Fruit fly (Drosophila melanogaster) whole organism, embryonic: Measurements from ENCODE around the gene pix.

ENCODE experiments used
- Bdp1 ChIP-seq: fragments of 200-800 bp; sonication (Bioruptor generic); optimal IDR thresholded peaks from 3 replicates; lab custom pipeline; 2016; ENCODE audit warnings: missing biosample characterization, missing genetic modification characterization
- Blimp-1 ChIP-seq: fragments of 200-800 bp; sonication (Bioruptor generic); optimal IDR thresholded peaks from 3 replicates; lab custom pipeline; 2018; ENCODE audit warnings: missing biosample characterization, missing genetic modification characterization, mild to moderate bottlenecking, moderate library complexity, missing genetic modification reagents
- CG10209 ChIP-seq: fragments of 200-800 bp; sonication (Bioruptor generic); optimal IDR thresholded peaks from 3 replicates; lab custom pipeline; 2017; ENCODE audit warnings: missing biosample characterization, mild to moderate bottlenecking, missing genetic modification characterization, missing genetic modification reagents
- CG1024 ChIP-seq: fragments of 200-800 bp; sonication (Bioruptor generic); IDR thresholded peaks from 2 replicates; pipeline ENCODE4 v1.3.6; 2022; ENCODE audit warnings: missing biosample characterization, missing genetic modification characterization
- CG12391 ChIP-seq: fragments of 200-800 bp; sonication (Bioruptor generic); optimal IDR thresholded peaks from 3 replicates; lab custom pipeline; 2018; ENCODE audit warnings: missing biosample characterization, mild to moderate bottlenecking, missing genetic modification characterization, moderate library complexity
- CG13287 ChIP-seq: fragments of 200-800 bp; sonication (Bioruptor generic); IDR thresholded peaks from 2 replicates; pipeline ENCODE4 v1.3.6; 2022; ENCODE audit warnings: missing biosample characterization, missing genetic modification characterization; ENCODE audit not compliant: partially characterized antibody
- CG14014 ChIP-seq: fragments of 200-800 bp; sonication (Bioruptor generic); IDR thresholded peaks from 2 replicates; pipeline ENCODE4 v1.3.6; 2022; ENCODE audit warnings: missing biosample characterization, missing genetic modification characterization
- CG16779 ChIP-seq: fragments of 200-800 bp; sonication (Bioruptor generic); IDR thresholded peaks from 2 replicates; pipeline ENCODE4 v1.3.6; 2022; ENCODE audit warnings: missing biosample characterization, missing genetic modification characterization
- CG17612 ChIP-seq: fragments of 200-800 bp; sonication (Bioruptor generic); IDR thresholded peaks from 2 replicates; pipeline ENCODE4 v1.3.6; 2022; ENCODE audit warnings: missing biosample characterization, missing genetic modification characterization
- CG18011 ChIP-seq: fragments of 200-800 bp; sonication (Bioruptor generic); optimal IDR thresholded peaks from 2 replicates; lab custom pipeline; 2017; ENCODE audit warnings: missing biosample characterization, missing genetic modification characterization, mild to moderate bottlenecking, moderate library complexity, missing genotype
- CG18262 ChIP-seq: fragments of 200-800 bp; optimal IDR thresholded peaks from 3 replicates; lab custom pipeline; 2019; ENCODE audit warnings: missing biosample characterization, mild to moderate bottlenecking, missing genetic modification characterization, moderate library complexity
- CG32767 ChIP-seq: fragments of 200-800 bp; sonication (Bioruptor generic); IDR thresholded peaks from 2 replicates; pipeline ENCODE4 v1.3.6; 2022; ENCODE audit warnings: missing biosample characterization, missing genetic modification characterization
- CG3838 ChIP-seq: fragments of 200-800 bp; sonication (Bioruptor generic); optimal IDR thresholded peaks from 3 replicates; lab custom pipeline; 2016; ENCODE audit warnings: missing biosample characterization, missing genetic modification characterization
- CG42726 ChIP-seq: fragments of 200-800 bp; sonication (Bioruptor generic); IDR thresholded peaks from 2 replicates; pipeline ENCODE4 v1.3.6; 2022; ENCODE audit warnings: missing biosample characterization, missing genetic modification characterization; ENCODE audit not compliant: partially characterized antibody
- CG4404 ChIP-seq: fragments of 200-800 bp; sonication (Bioruptor generic); IDR thresholded peaks from 2 replicates; pipeline ENCODE4 v1.3.6; 2022; ENCODE audit warnings: missing biosample characterization, missing genetic modification characterization
- CG6175 ChIP-seq: fragments of 200-800 bp; sonication (Bioruptor generic); IDR thresholded peaks from 3 replicates; pipeline ENCODE4 v1.3.6; 2022; ENCODE audit warnings: missing biosample characterization, missing genetic modification characterization
- CG6689 ChIP-seq: fragments of 200-800 bp; sonication (Bioruptor generic); IDR thresholded peaks from 2 replicates; pipeline ENCODE4 v1.3.6; 2022; ENCODE audit warnings: missing biosample characterization, missing genetic modification characterization
- CG7556 ChIP-seq: fragments of 200-800 bp; sonication (Bioruptor generic); optimal IDR thresholded peaks from 2 replicates; lab custom pipeline; 2017; ENCODE audit warnings: missing biosample characterization, mild to moderate bottlenecking, missing genetic modification characterization
- CG9876 ChIP-seq: fragments of 200-800 bp; sonication (Bioruptor generic); optimal IDR thresholded peaks from 2 replicates; lab custom pipeline; 2016; ENCODE audit warnings: missing biosample characterization, missing genetic modification characterization
- D ChIP-seq, 2 experiments: fragments of 200-800 bp in 1 of 2; fragments of >200 bp in 1 of 2; sonication (Bioruptor generic) in 1 of 2; optimal IDR thresholded peaks; 2 replicates in 1 of 2; 3 replicates in 1 of 2; lab custom pipeline; 2017; ENCODE audit warnings: mild to moderate bottlenecking in 1 of 2, missing biosample characterization in 1 of 2, missing genetic modification characterization in 1 of 2, missing genetic modification reagents in 1 of 2
- Dref ChIP-seq: fragments of 200-800 bp; sonication (Bioruptor generic); IDR thresholded peaks from 2 replicates; pipeline ENCODE4 v1.3.6; 2022; ENCODE audit warnings: missing biosample characterization, missing genetic modification characterization
- Drgx ChIP-seq: fragments of 200-800 bp; sonication (Bioruptor generic); IDR thresholded peaks from 2 replicates; pipeline ENCODE4 v1.3.6; 2022; ENCODE audit warnings: missing biosample characterization, missing genetic modification characterization
- GATAe ChIP-seq: fragments of 200-800 bp; sonication (Bioruptor generic); conservative IDR thresholded peaks from 2 replicates; pipeline ENCODE4 v1.3.6; 2022; ENCODE audit warnings: missing biosample characterization, missing genetic modification characterization
- H15 ChIP-seq: fragments of 200-800 bp; sonication (Bioruptor generic); IDR thresholded peaks from 3 replicates; pipeline ENCODE4 v1.3.6; 2022; ENCODE audit warnings: missing biosample characterization, missing genetic modification characterization
- HLH4C ChIP-seq: fragments of 200-800 bp; sonication (Bioruptor generic); IDR thresholded peaks from 3 replicates; pipeline ENCODE4 v1.3.6; 2022; ENCODE audit warnings: missing biosample characterization, missing genetic modification characterization; ENCODE audit not compliant: partially characterized antibody
- HLHmδ ChIP-seq: fragments of 200-800 bp; sonication (Bioruptor generic); optimal IDR thresholded peaks from 2 replicates; lab custom pipeline; 2018; ENCODE audit warnings: missing biosample characterization, mild to moderate bottlenecking, missing genetic modification characterization, moderate library complexity
- Rfx ChIP-seq: fragments of 200-800 bp; sonication (Bioruptor generic); IDR thresholded peaks from 2 replicates; pipeline ENCODE4 v1.3.6; 2022; ENCODE audit warnings: missing biosample characterization, missing genetic modification characterization
- Sry-δ ChIP-seq: fragments of 200-800 bp; sonication (Bioruptor generic); optimal IDR thresholded peaks from 2 replicates; lab custom pipeline; 2016; ENCODE audit warnings: missing biosample characterization, missing genetic modification characterization
- Ssrp ChIP-seq: fragments of 200-800 bp; sonication (Bioruptor generic); optimal IDR thresholded peaks from 2 replicates; lab custom pipeline; 2018; ENCODE audit warnings: missing biosample characterization, mild to moderate bottlenecking, missing genetic modification characterization, moderate library complexity
- ato ChIP-seq: fragments of 200-800 bp; sonication (Bioruptor generic); IDR thresholded peaks from 2 replicates; pipeline ENCODE4 v1.3.6; 2022; ENCODE audit warnings: missing biosample characterization, missing genetic modification characterization; ENCODE audit not compliant: partially characterized antibody
- ci ChIP-seq: fragments of 200-800 bp; sonication (Bioruptor generic); IDR thresholded peaks from 3 replicates; pipeline ENCODE4 v1.3.6; 2022; ENCODE audit warnings: missing biosample characterization, missing genetic modification characterization
- crc ChIP-seq: fragments of 200-800 bp; sonication (Bioruptor generic); optimal IDR thresholded peaks from 2 replicates; lab custom pipeline; 2016; ENCODE audit warnings: missing biosample characterization, missing genetic modification characterization
- dan ChIP-seq: fragments of 200-800 bp; sonication (Bioruptor generic); IDR thresholded peaks from 2 replicates; pipeline ENCODE4 v1.3.6; 2022; ENCODE audit warnings: missing biosample characterization, missing genetic modification characterization
- emc ChIP-seq: fragments of 200-800 bp; sonication (Bioruptor generic); optimal IDR thresholded peaks from 2 replicates; lab custom pipeline; 2016; ENCODE audit warnings: missing biosample characterization, missing genetic modification characterization
- ems ChIP-seq: fragments of 200-800 bp; sonication (Bioruptor generic); optimal IDR thresholded peaks from 3 replicates; lab custom pipeline; 2016; ENCODE audit warnings: missing biosample characterization, missing genetic modification characterization
- exex ChIP-seq: fragments of 200-800 bp; sonication (Bioruptor generic); optimal IDR thresholded peaks from 4 replicates; lab custom pipeline; 2018; ENCODE audit warnings: missing biosample characterization, mild to moderate bottlenecking, missing genetic modification characterization, moderate library complexity
- fd3F ChIP-seq: fragments of 200-800 bp; sonication (Bioruptor generic); optimal IDR thresholded peaks from 2 replicates; lab custom pipeline; 2018; ENCODE audit warnings: missing biosample characterization, mild to moderate bottlenecking, missing genetic modification characterization, moderate library complexity
- fru ChIP-seq: fragments of >200 bp; optimal IDR thresholded peaks from 2 replicates; lab custom pipeline; 2017
- ham ChIP-seq: fragments of 200-800 bp; sonication (Bioruptor generic); IDR thresholded peaks from 2 replicates; pipeline ENCODE4 v1.3.6; 2022; ENCODE audit warnings: missing biosample characterization, missing genetic modification characterization
- kah ChIP-seq: fragments of 200-800 bp; sonication (Bioruptor generic); optimal IDR thresholded peaks from 2 replicates; lab custom pipeline; 2018; ENCODE audit warnings: missing biosample characterization, mild to moderate bottlenecking, missing genetic modification characterization
- luna ChIP-seq: fragments of 200-800 bp; sonication (Bioruptor generic); optimal IDR thresholded peaks from 2 replicates; lab custom pipeline; 2016; ENCODE audit warnings: missing biosample characterization, missing genetic modification characterization
- onecut ChIP-seq: fragments of 200-800 bp; sonication (Bioruptor generic); IDR thresholded peaks from 2 replicates; pipeline ENCODE4 v1.3.6; 2022; ENCODE audit warnings: missing biosample characterization, missing genetic modification characterization
- p53 ChIP-seq: fragments of 200-800 bp; sonication (Bioruptor generic); optimal IDR thresholded peaks from 2 replicates; lab custom pipeline; 2016; ENCODE audit warnings: missing biosample characterization, missing genetic modification characterization
- pzg ChIP-seq: fragments of 200-800 bp; sonication (Bioruptor generic); optimal IDR thresholded peaks from 3 replicates; lab custom pipeline; 2018; ENCODE audit warnings: missing biosample characterization, mild to moderate bottlenecking, missing genetic modification characterization, moderate library complexity
- sd ChIP-seq: fragments of 200-800 bp; sonication (Bioruptor generic); optimal IDR thresholded peaks from 3 replicates; lab custom pipeline; 2018; ENCODE audit warnings: missing biosample characterization, mild to moderate bottlenecking, missing genetic modification characterization, moderate library complexity
- sens-2 ChIP-seq: fragments of 200-800 bp; sonication (Bioruptor generic); IDR thresholded peaks from 2 replicates; pipeline ENCODE4 v1.3.6; 2022; ENCODE audit warnings: missing biosample characterization, missing genetic modification characterization
- stwl ChIP-seq: fragments of 200-800 bp; sonication (Bioruptor generic); optimal IDR thresholded peaks from 3 replicates; lab custom pipeline; 2018; ENCODE audit warnings: missing biosample characterization, mild to moderate bottlenecking, missing genetic modification characterization, moderate library complexity
- tin ChIP-seq: fragments of 200-800 bp; sonication (Bioruptor generic); optimal IDR thresholded peaks from 3 replicates; lab custom pipeline; 2016; ENCODE audit warnings: missing biosample characterization, missing genetic modification characterization
- ttk ChIP-seq: fragments of 200-800 bp; sonication (Bioruptor generic); IDR thresholded peaks from 2 replicates; pipeline ENCODE4 v2.1.2; 2022; ENCODE audit warnings: missing biosample characterization, missing genetic modification characterization

The pix gene

dm6 chr3L:9011485-9012389, 37.2 kb upstream of the pix start (continued):
- no peak for TF ChIP-seq CG42726 (GFP tag; lab: Robert Waterston, UW)
- no peak for TF ChIP-seq luna (GFP tag; lab: Kevin White, UChicago)
- peak; percentile 85 for TF ChIP-seq CG6689 (GFP tag; lab: Robert Waterston, UW)
- peak; percentile 46; the same call in 1 of the 2 replicates for TF ChIP-seq Rfx
- TF ChIP-seq fd3F (GFP tag; lab: Kevin White, UChicago), result no peak
- TF ChIP-seq CG7556 (GFP tag; lab: Kevin White, UChicago), result peak; percentile 77
- no peak for TF ChIP-seq fru (lab: Kevin White, UChicago)
- TF ChIP-seq CG6175 (GFP tag; lab: Robert Waterston, UW), result no peak
- peak; percentile 20 for TF ChIP-seq HLHmδ (GFP tag; lab: Kevin White, UChicago)
- peak; percentile 79 for TF ChIP-seq p53 (GFP tag; lab: Kevin White, UChicago)
- TF ChIP-seq Ssrp (tag; lab: Kevin White, UChicago), result peak; percentile 72
- no peak for TF ChIP-seq Dref (GFP tag; lab: Robert Waterston, UW)
- TF ChIP-seq crc (GFP tag; lab: Kevin White, UChicago), result peak; percentile 68
- no peak for TF ChIP-seq sd (tag; lab: Kevin White, UChicago)
- TF ChIP-seq CG18011 (GFP tag; lab: Kevin White, UChicago), result no peak
- TF ChIP-seq kah (GFP tag; lab: Kevin White, UChicago), result no peak
- peak; percentile 71 for TF ChIP-seq onecut (GFP tag; lab: Robert Waterston, UW)
- TF ChIP-seq D (optimal IDR thresholded peaks at IDR 0.05; lab: Kevin White, UChicago), result peak; percentile 33
- peak; percentile 84 for TF ChIP-seq D (GFP tag; optimal IDR thresholded peaks at IDR 0.05; lab: Kevin White, UChicago)
- peak; percentile 91 for TF ChIP-seq dan (GFP tag; lab: Robert Waterston, UW)
- no peak for TF ChIP-seq ham (GFP tag; lab: Robert Waterston, UW)
- no peak for TF ChIP-seq pzg (GFP tag; lab: Kevin White, UChicago)
- no peak for TF ChIP-seq GATAe (GFP tag; lab: Robert Waterston, UW)
- 0 out of 2 replicates have a peak, but pooled peaks have one; percentile 43 for TF ChIP-seq CG32767 (GFP tag; lab: Robert Waterston, UW)
- peak; percentile 75 for TF ChIP-seq ttk (GFP tag; lab: Robert Waterston, UW)
- TF ChIP-seq CG17612 (GFP tag; lab: Robert Waterston, UW), result no peak
- no peak for TF ChIP-seq HLH4C (GFP tag; lab: Robert Waterston, UW)
- TF ChIP-seq Drgx (GFP tag; lab: Robert Waterston, UW), result no peak
- TF ChIP-seq CG10209 (GFP tag; lab: Kevin White, UChicago), result peak; percentile 71
- peak; percentile 74; the same call in 2 of the 3 replicates for TF ChIP-seq H15
- TF ChIP-seq CG18262 (tag; lab: Kevin White, UChicago), result peak; percentile 88
- TF ChIP-seq CG13287 (GFP tag; lab: Robert Waterston, UW), result no peak
- peak; percentile 27; the same call in 1 of the 2 replicates for TF ChIP-seq CG14014 (GFP tag; lab: Robert Waterston, UW)
- TF ChIP-seq exex, result no peak
- TF ChIP-seq ci, result peak; percentile 92
- TF ChIP-seq CG4404 (GFP tag; lab: Robert Waterston, UW), result peak; percentile 93
- peak; percentile 11 for TF ChIP-seq CG9876 (GFP tag; lab: Kevin White, UChicago)
- no peak for TF ChIP-seq CG3838 (GFP tag; lab: Kevin White, UChicago)
- peak; percentile 68 for TF ChIP-seq ems (GFP tag; lab: Kevin White, UChicago)
- TF ChIP-seq CG16779 (GFP tag; lab: Robert Waterston, UW), result no peak
- peak; percentile 78 for TF ChIP-seq tin (GFP tag; lab: Kevin White, UChicago)
- TF ChIP-seq emc (GFP tag; lab: Kevin White, UChicago), result no peak
- peak; percentile 38 for TF ChIP-seq Sry-δ (GFP tag; lab: Kevin White, UChicago)
- TF ChIP-seq CG12391 (tag; lab: Kevin White, UChicago), result peak; percentile 82
- no peak for TF ChIP-seq stwl (tag; lab: Kevin White, UChicago)
- TF ChIP-seq ato (GFP tag; lab: Robert Waterston, UW), result no peak
- peak; percentile 32 for TF ChIP-seq Bdp1 (GFP tag; lab: Kevin White, UChicago)
- TF ChIP-seq sens-2 (GFP tag; lab: Robert Waterston, UW), result peak; percentile 84
- peak; percentile 76 for TF ChIP-seq Blimp-1
- TF ChIP-seq CG1024 (GFP tag; lab: Robert Waterston, UW), result peak; percentile 88
